Fruit fly (Drosophila melanogaster) whole organism, prepupa: Measurements from ENCODE around the gene CG6696.

ENCODE experiments used
- CG11294 ChIP-seq: fragments of 200-800 bp; sonication (Bioruptor generic); IDR thresholded peaks from 2 replicates; pipeline ENCODE4 v1.3.6; 2022; ENCODE audit warnings: missing biosample characterization, missing genetic modification characterization
- CG4318 ChIP-seq: fragments of 200-800 bp; sonication (Bioruptor generic); optimal IDR thresholded peaks from 3 replicates; lab custom pipeline; 2017; ENCODE audit warnings: missing biosample characterization, mild to moderate bottlenecking, missing genetic modification characterization
- CG6163 ChIP-seq: fragments of 200-800 bp; sonication (Bioruptor generic); IDR thresholded peaks from 3 replicates; pipeline ENCODE4 v1.3.6; 2022; ENCODE audit warnings: missing biosample characterization, missing genetic modification characterization
- Gug ChIP-seq: fragments of 200-800 bp; sonication (Bioruptor generic); IDR thresholded peaks from 2 replicates; pipeline ENCODE4 v1.3.6; 2022; ENCODE audit warnings: missing biosample characterization, missing genetic modification characterization
- Hr4 ChIP-seq: fragments of 200-800 bp; sonication (Bioruptor generic); optimal IDR thresholded peaks from 3 replicates; lab custom pipeline; 2016; ENCODE audit warnings: missing biosample characterization, missing genetic modification characterization

DNA sequence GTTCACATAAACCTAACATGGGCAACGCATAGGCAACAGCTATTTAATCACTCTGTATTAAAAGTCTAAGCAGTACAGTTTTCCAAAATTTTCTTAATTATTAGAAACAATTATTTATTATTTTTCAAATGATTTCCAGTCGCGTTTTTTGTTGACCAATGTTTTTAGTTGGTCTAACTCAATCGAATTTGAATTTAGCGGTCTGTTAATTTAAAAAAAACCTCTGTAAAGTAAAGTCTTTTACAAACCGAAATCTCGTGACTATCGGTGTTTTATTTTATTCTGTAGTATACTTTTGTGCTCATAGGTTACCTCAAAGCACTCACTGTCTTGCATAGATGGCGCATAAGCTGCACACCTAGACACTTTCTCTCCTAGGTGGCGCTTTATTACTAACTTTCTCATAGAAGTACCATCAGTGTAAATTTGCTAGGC, 26.8 kb downstream of the CG6696 start:
- TF ChIP-seq Hr4 = no peak
- no peak for TF ChIP-seq CG6163 (GFP tag; lab: Robert Waterston, UW)
- no peak for TF ChIP-seq Gug
- no peak for TF ChIP-seq CG4318 (GFP tag; lab: Kevin White, UChicago)
- TF ChIP-seq CG11294 (GFP tag; lab: Robert Waterston, UW) = no peak
